Fruit fly (Drosophila melanogaster) whole organism, embryonic: ENCODE data around the gene CG42828.

Experiments
- CG13123 ChIP-seq: fragments of 200-800 bp; sonication (Bioruptor generic); optimal IDR thresholded peaks from 2 replicates; lab custom pipeline; 2016; ENCODE audit warnings: missing biosample characterization, missing genetic modification characterization
- CG6791 ChIP-seq: fragments of 200-800 bp; sonication (Bioruptor generic); IDR thresholded peaks from 3 replicates; pipeline ENCODE4 v1.3.6; 2022; ENCODE audit warnings: missing biosample characterization, missing genetic modification characterization; ENCODE audit not compliant: partially characterized antibody
- CG9215 ChIP-seq: fragments of 200-800 bp; sonication (Bioruptor generic); IDR thresholded peaks from 2 replicates; pipeline ENCODE4 v1.3.6; 2022; ENCODE audit warnings: missing biosample characterization, missing genetic modification characterization
- HLHmδ ChIP-seq: fragments of 200-800 bp; sonication (Bioruptor generic); optimal IDR thresholded peaks from 2 replicates; lab custom pipeline; 2018; ENCODE audit warnings: missing biosample characterization, mild to moderate bottlenecking, missing genetic modification characterization, moderate library complexity
- Oaz ChIP-seq: fragments of 200-800 bp; sonication (Bioruptor generic); IDR thresholded peaks from 2 replicates; pipeline ENCODE4 v1.3.6; 2022; ENCODE audit warnings: missing biosample characterization, missing genetic modification characterization
- eve ChIP-seq, 2 experiments: fragments of >200 bp; optimal IDR thresholded peaks; 2 replicates each; lab custom pipeline; 2017; ENCODE audit warnings: missing biosample characterization in 2 of 2, missing genetic modification characterization in 2 of 2
- gsb ChIP-seq: fragments of 200-800 bp; sonication (Bioruptor generic); IDR thresholded peaks from 2 replicates; pipeline ENCODE4 v1.3.6; 2022; ENCODE audit warnings: missing biosample characterization, missing genetic modification characterization
- psq ChIP-seq: fragments of 200-800 bp; sonication (Bioruptor generic); optimal IDR thresholded peaks from 2 replicates; lab custom pipeline; 2017; ENCODE audit warnings: missing biosample characterization, missing genetic modification characterization
- row ChIP-seq: fragments of 200-800 bp; sonication (Bioruptor generic); IDR thresholded peaks from 3 replicates; pipeline ENCODE4 v1.3.6; 2022; ENCODE audit warnings: missing biosample characterization, missing genetic modification characterization
- salm ChIP-seq: fragments of 200-800 bp; sonication (Bioruptor generic); optimal IDR thresholded peaks from 2 replicates; lab custom pipeline; 2018; ENCODE audit warnings: missing biosample characterization, mild to moderate bottlenecking, missing genetic modification characterization
- sisA ChIP-seq: fragments of 200-800 bp; sonication (Bioruptor generic); IDR thresholded peaks from 2 replicates; pipeline ENCODE4 v1.3.6; 2022; ENCODE audit warnings: missing biosample characterization, missing genetic modification characterization
- slou ChIP-seq: fragments of 200-800 bp; sonication (Bioruptor generic); optimal IDR thresholded peaks from 3 replicates; lab custom pipeline; 2016; ENCODE audit warnings: missing biosample characterization, missing genetic modification characterization

DNA sequence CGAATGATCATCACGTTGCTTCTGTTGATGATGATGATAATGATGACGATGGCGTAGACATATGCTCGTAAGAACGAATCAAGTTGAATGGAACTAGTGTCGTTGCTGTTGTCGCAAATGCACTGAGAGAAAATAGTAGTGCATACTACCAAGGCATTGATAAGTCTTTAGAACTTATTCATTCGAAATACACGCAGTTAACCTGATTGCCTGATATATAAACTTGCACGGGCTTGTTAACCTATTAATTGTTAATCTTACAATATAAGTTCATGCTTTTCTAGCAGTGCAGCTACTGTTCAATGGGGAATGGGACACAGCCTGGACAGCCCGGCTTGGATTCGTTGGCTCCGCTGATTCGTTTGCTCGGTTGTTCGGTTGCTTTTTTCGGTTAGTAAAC, 47.2 kb upstream of the CG42828 start:
- TF ChIP-seq psq (peak; percentile 56), CG6791 (no peak), gsb (peak; percentile 59), sisA (GFP tag; lab: Robert Waterston, UW) (peak; percentile 80), CG9215 (peak; percentile 58), eve (GFP tag; optimal IDR thresholded peaks at IDR 0.05; lab: Kevin White, UChicago) (peak in 1 of 2 experiments; percentile 84), salm (tag; lab: Kevin White, UChicago) (peak; percentile 69), Oaz (GFP tag; lab: Robert Waterston, UW) (peak; percentile 60), HLHmδ (no peak), CG13123 (GFP tag; lab: Kevin White, UChicago) (peak; percentile 58), slou (GFP tag; lab: Kevin White, UChicago) (peak; percentile 54), row (peak; percentile 88)
